Fruit fly (Drosophila melanogaster) whole organism, pupa: ENCODE results near the gene Phae1.
A peak's percentile ranks its signal among the peaks of the same experiment; 100 is the strongest.

Experiments used
- CG10348 ChIP-seq: fragments of 200-800 bp; sonication (Bioruptor generic); IDR thresholded peaks from 2 replicates; pipeline ENCODE4 v1.3.6; 2022; ENCODE audit warnings: missing biosample characterization, missing genetic modification characterization
- CG12605 ChIP-seq: fragments of 200-800 bp; sonication (Bioruptor generic); IDR thresholded peaks from 2 replicates; pipeline ENCODE4 v1.3.6; 2022; ENCODE audit warnings: missing biosample characterization, missing genetic modification characterization
- CG13204 ChIP-seq: fragments of 200-800 bp; sonication (Bioruptor generic); optimal IDR thresholded peaks from 2 replicates; lab custom pipeline; 2018; ENCODE audit warnings: missing biosample characterization, mild to moderate bottlenecking, missing genetic modification characterization, moderate library complexity
- CG14655 ChIP-seq: fragments of 200-800 bp; sonication (Bioruptor generic); optimal IDR thresholded peaks from 3 replicates; lab custom pipeline; 2017; ENCODE audit warnings: mild to moderate bottlenecking, missing biosample characterization, missing genetic modification reagents, missing genetic modification characterization
- CG15710 ChIP-seq: fragments of 200-800 bp; sonication (Bioruptor generic); optimal IDR thresholded peaks from 2 replicates; lab custom pipeline; 2018; ENCODE audit warnings: missing biosample characterization, mild to moderate bottlenecking, missing genetic modification characterization, moderate library complexity
- CG17806 ChIP-seq: fragments of 200-800 bp; sonication (Bioruptor generic); optimal IDR thresholded peaks from 2 replicates; lab custom pipeline; 2018; ENCODE audit warnings: missing biosample characterization, mild to moderate bottlenecking, missing genetic modification characterization, moderate library complexity
- CG32121 ChIP-seq: fragments of 200-800 bp; sonication (Bioruptor generic); IDR thresholded peaks from 2 replicates; pipeline ENCODE4 v1.3.6; 2022; ENCODE audit warnings: missing biosample characterization, missing genetic modification characterization
- CG34367 ChIP-seq: fragments of 200-800 bp; sonication (Bioruptor generic); optimal IDR thresholded peaks from 2 replicates; lab custom pipeline; 2018; ENCODE audit warnings: missing biosample characterization, mild to moderate bottlenecking, missing genetic modification characterization
- CG4496 ChIP-seq: fragments of 200-800 bp; sonication (Bioruptor generic); IDR thresholded peaks from 3 replicates; pipeline ENCODE4 v1.3.6; 2022; ENCODE audit warnings: missing biosample characterization, missing genetic modification characterization
- CG8159 ChIP-seq: fragments of 200-800 bp; sonication (Bioruptor generic); optimal IDR thresholded peaks from 3 replicates; lab custom pipeline; 2018; ENCODE audit warnings: missing biosample characterization, mild to moderate bottlenecking, missing genetic modification characterization, moderate library complexity
- CG8301 ChIP-seq: fragments of 200-800 bp; sonication (Bioruptor generic); optimal IDR thresholded peaks from 2 replicates; lab custom pipeline; 2018; ENCODE audit warnings: missing biosample characterization, mild to moderate bottlenecking, missing genetic modification characterization
- CG9948 ChIP-seq: fragments of 200-800 bp; sonication (Bioruptor generic); optimal IDR thresholded peaks from 2 replicates; lab custom pipeline; 2018; ENCODE audit warnings: missing biosample characterization, mild to moderate bottlenecking, missing genetic modification characterization, moderate library complexity
- D1 ChIP-seq: fragments of 200-800 bp; sonication (Bioruptor generic); optimal IDR thresholded peaks from 2 replicates; lab custom pipeline; 2018; ENCODE audit warnings: missing biosample characterization, mild to moderate bottlenecking, missing genetic modification characterization, moderate library complexity
- EcR ChIP-seq: fragments of 200-800 bp; sonication (Bioruptor generic); optimal IDR thresholded peaks from 3 replicates; lab custom pipeline; 2019; ENCODE audit warnings: missing biosample characterization, missing genetic modification characterization, mild to moderate bottlenecking, moderate library complexity, missing genetic modification reagents
- Ets98B ChIP-seq: fragments of 200-800 bp; sonication (Bioruptor generic); IDR thresholded peaks from 2 replicates; pipeline ENCODE4 v1.3.6; 2022; ENCODE audit warnings: missing biosample characterization, missing genetic modification characterization
- Pif1A ChIP-seq: fragments of 200-800 bp; sonication (Bioruptor generic); optimal IDR thresholded peaks from 3 replicates; lab custom pipeline; 2016; ENCODE audit warnings: missing biosample characterization, missing genetic modification characterization
- Pif1B ChIP-seq: fragments of 200-800 bp; sonication (Bioruptor generic); optimal IDR thresholded peaks from 3 replicates; lab custom pipeline; 2016; ENCODE audit warnings: missing biosample characterization, missing genetic modification characterization
- Snoo ChIP-seq: fragments of 200-800 bp; sonication (Bioruptor generic); optimal IDR thresholded peaks from 3 replicates; lab custom pipeline; 2017; ENCODE audit warnings: missing biosample characterization, mild to moderate bottlenecking, missing genetic modification characterization, inconsistent platforms
- fd96Ca ChIP-seq: fragments of 200-800 bp; sonication (Bioruptor generic); IDR thresholded peaks from 3 replicates; pipeline ENCODE4 v1.3.6; 2022; ENCODE audit warnings: missing biosample characterization, missing genetic modification characterization
- gl ChIP-seq: fragments of 200-800 bp; sonication (Bioruptor generic); optimal IDR thresholded peaks from 2 replicates; lab custom pipeline; 2018; ENCODE audit warnings: missing biosample characterization, mild to moderate bottlenecking, missing genetic modification characterization
- rn ChIP-seq: fragments of 200-800 bp; sonication (Bioruptor generic); IDR thresholded peaks from 2 replicates; pipeline ENCODE4 v1.3.6; 2022; ENCODE audit warnings: missing biosample characterization, missing genetic modification characterization

The Phae1 gene

DNA sequence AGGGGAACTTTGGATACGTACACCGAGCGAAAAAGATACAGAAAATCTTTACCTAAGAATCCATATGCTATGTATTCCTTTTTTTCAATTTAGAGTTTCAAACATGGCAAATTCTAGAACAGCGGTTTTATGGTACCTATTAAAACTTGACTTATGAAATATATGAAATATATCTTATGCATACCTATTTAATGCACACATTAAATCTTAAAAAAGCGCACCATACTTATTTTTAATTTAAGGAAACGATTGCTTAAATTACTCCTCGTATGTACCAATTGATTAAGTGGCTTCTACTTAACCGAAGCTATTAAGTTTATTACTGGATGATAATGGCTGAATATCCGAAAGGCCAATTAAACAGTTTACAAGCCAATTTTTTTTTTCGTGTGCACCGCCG is 10.8 kb downstream of the Phae1 start:
- TF ChIP-seq CG8301 (tag; lab: Kevin White, UChicago) (peak; percentile 36), D1 (tag; lab: Kevin White, UChicago) (no peak), CG8159 (tag; lab: Kevin White, UChicago) (peak; percentile 37), CG12605 (GFP tag; lab: Robert Waterston, UW) (no peak), rn (GFP tag; lab: Robert Waterston, UW) (no peak), CG14655 (GFP tag; lab: Kevin White, UChicago) (peak; percentile 69), CG4496 (GFP tag; lab: Robert Waterston, UW) (no peak), Snoo (tag; lab: Kevin White, UChicago) (no peak), CG32121 (GFP tag; lab: Robert Waterston, UW) (no peak), CG13204 (GFP tag; lab: Kevin White, UChicago) (no peak), CG17806 (tag; lab: Kevin White, UChicago) (no peak), Ets98B (no peak), CG34367 (tag; lab: Kevin White, UChicago) (no peak), CG10348 (GFP tag; lab: Robert Waterston, UW) (no peak), EcR (GFP tag; lab: Kevin White, UChicago) (no peak), fd96Ca (GFP tag; lab: Robert Waterston, UW) (no peak), Pif1A (GFP tag; lab: Kevin White, UChicago) (no peak), Pif1B (GFP tag; lab: Kevin White, UChicago) (no peak), CG15710 (tag; lab: Kevin White, UChicago) (no peak), gl (tag; lab: Kevin White, UChicago) (no peak), CG9948 (peak; percentile 24)
- TF ChIP-seq, all 21 proteins: peak for 4

- TF ChIP-seq CG15710 (tag; lab: Kevin White, UChicago) = no peak
- TF ChIP-seq CG12605 (GFP tag; lab: Robert Waterston, UW) = no peak
- TF ChIP-seq Pif1B (GFP tag; lab: Kevin White, UChicago) = no peak
- no peak for TF ChIP-seq D1 (tag; lab: Kevin White, UChicago)
- TF ChIP-seq CG4496 (GFP tag; lab: Robert Waterston, UW) = peak; percentile 39; the same call in 1 of the 3 replicates
- TF ChIP-seq CG9948 = no peak
- no peak for TF ChIP-seq CG10348 (GFP tag; lab: Robert Waterston, UW)
- TF ChIP-seq CG34367 (tag; lab: Kevin White, UChicago) = no peak
- TF ChIP-seq CG14655 (GFP tag; lab: Kevin White, UChicago) = peak; percentile 29
- TF ChIP-seq EcR (GFP tag; lab: Kevin White, UChicago) = no peak
- TF ChIP-seq CG8159 (tag; lab: Kevin White, UChicago) = no peak
- TF ChIP-seq CG8301 (tag; lab: Kevin White, UChicago) = no peak
Measured at dm6 chr2L:12133275-12134124, 24.3 kb downstream of the Phae1 start, which contains the start of gene rho-6. rho-6 (minus strand) TSS chr2L:12133411.

DNA sequence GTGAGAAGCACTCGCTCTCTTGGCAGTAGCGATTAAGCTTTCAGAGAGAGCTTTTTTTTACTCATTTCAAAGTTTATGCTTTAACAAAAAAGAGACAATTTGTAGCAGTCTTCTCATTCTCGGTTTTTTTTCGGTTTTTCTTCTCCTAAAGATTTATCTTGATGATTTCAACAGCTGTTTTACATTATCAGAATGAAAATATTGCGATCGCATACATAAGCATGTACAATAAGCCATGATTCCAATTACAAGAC is 24.8 kb downstream of the Phae1 start:
- TF ChIP-seq CG8301 (tag; lab: Kevin White, UChicago) (no peak), fd96Ca (GFP tag; lab: Robert Waterston, UW) (no peak), rn (GFP tag; lab: Robert Waterston, UW) (no peak), EcR (GFP tag; lab: Kevin White, UChicago) (no peak), gl (tag; lab: Kevin White, UChicago) (no peak)

DNA sequence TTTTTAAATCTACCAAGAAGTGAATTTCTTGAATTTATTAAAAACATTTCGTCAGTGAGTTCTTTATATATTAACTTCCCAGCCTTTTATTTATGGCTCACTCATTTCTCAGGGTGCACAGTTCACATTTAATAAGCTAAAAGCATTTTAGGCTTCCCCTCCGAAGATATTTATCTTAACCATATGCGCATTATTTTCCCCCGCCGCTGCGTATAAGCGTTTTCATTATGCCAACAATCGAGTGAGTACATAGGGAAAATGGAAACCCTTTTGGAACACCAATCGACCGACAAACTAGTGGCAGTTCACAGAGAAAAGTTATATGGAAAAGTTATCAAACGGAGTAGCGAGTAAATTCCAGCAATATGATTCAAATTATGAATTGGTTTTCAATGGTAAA is 28.5 kb downstream of the Phae1 start, which contains the start of gene Gr33a:
Gene Gr33a (plus strand): TSS at position 301 of the 400 bp plus-strand sequence.
- TF ChIP-seq CG32121 (GFP tag; lab: Robert Waterston, UW) = no peak
- no peak for TF ChIP-seq CG14655 (GFP tag; lab: Kevin White, UChicago)
- TF ChIP-seq CG12605 (GFP tag; lab: Robert Waterston, UW) = no peak
- TF ChIP-seq D1 (tag; lab: Kevin White, UChicago) = no peak
- no peak for TF ChIP-seq CG13204 (GFP tag; lab: Kevin White, UChicago)
- no peak for TF ChIP-seq gl (tag; lab: Kevin White, UChicago)
- no peak for TF ChIP-seq rn (GFP tag; lab: Robert Waterston, UW)

- TF ChIP-seq CG8159 (tag; lab: Kevin White, UChicago) (no peak), CG12605 (GFP tag; lab: Robert Waterston, UW) (peak; percentile 72)
Measured at dm6 chr2L:12142439-12142838, 33.2 kb downstream of the Phae1 start, which contains the start of gene CG31760. CG31760 (plus strand) TSS chr2L:12142780.
